Worm (Caenorhabditis elegans): ENCODE results near the gene mrpl-50.

DNA sequence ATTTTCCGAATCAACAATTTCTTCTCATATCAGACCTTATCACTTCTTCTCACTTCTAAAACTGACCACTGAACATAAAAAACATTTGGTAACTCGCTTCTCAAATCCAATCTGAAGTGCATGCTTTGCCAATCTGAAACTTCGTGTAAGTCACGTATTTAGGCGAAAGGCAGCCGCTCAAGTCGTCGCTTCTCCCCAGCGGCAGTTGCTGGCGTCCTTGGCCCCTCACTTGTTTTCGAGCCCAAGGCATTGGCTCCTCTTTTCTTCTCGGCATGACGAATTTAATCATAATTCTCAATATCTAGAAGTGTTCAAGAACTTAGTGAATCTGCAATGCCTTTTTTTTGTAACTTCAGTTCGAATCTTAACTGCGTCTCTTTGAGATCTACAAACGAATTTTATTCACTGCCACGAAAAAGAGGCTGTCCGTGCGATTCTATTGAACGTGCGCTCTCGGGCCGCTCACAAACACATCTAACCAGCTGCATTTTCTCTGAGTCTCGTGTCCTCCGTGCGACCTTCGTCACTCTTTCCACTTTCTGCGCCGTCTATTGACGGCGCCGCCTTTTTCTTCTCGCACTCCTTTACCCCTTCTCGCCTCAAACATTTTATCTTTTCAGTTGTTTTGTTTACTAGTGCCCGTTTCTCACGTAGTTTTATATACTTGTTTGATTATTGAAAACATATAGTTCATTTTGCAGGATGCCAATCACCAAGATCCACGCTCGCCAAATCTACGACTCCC is 1.9 kb downstream of the mrpl-50 start:
- TF ChIP-seq ama-1 (optimal IDR thresholded peaks at IDR 0.05) (no peak), ets-4 (tag; optimal IDR thresholded peaks at IDR 0.05) (no peak), mec-3 (tag; optimal IDR thresholded peaks at IDR 0.05; ENCODE audit: borderline replicate concordance) (no peak)

Measured in whole organism, late embryonic.